Worm (Caenorhabditis elegans): ENCODE measurements around the gene ZK652.8.

ZK652.8 gene

DNA sequence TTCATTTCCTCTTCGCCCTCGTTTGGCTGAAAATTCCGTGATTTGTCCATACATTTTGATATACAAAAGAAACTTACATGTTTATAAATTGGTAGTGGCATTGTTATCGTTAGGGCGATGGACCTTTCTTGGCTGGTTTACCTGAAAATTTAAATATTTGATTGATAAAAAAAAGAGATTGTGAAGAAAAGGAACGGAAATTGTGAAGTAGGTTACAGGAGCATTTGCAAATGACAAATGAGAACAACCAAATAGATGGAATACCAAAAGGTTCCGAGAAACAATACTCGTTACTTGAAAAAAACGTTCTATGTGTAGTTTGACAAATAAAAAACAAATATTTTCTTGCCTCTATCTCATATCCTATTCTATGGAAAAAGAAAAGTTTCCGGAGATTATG, at the start of gene ZK652.8:
TSS of gene ZK652.8 (minus strand) at position 101 of the 400 bp plus-strand sequence.
- TF ChIP-seq tbx-11 (GFP tag; IDR thresholded peaks at IDR 0.05) (no peak), scrt-1 (GFP tag; IDR thresholded peaks at IDR 0.05) (no peak), hnd-1 (tag; optimal IDR thresholded peaks at IDR 0.05) (no peak)

- TF ChIP-seq sea-1 (GFP tag; conservative IDR thresholded peaks at IDR 0.05) (no peak), tbx-37 (GFP tag; conservative IDR thresholded peaks at IDR 0.05) (no peak), pes-1 (GFP tag; IDR thresholded peaks at IDR 0.05) (no peak), ets-7 (tag; optimal IDR thresholded peaks at IDR 0.05) (no peak), ama-1 (optimal IDR thresholded peaks at IDR 0.05) (no peak), ceh-36 (tag; optimal IDR thresholded peaks at IDR 0.05) (no peak), hnd-1 (tag; optimal IDR thresholded peaks at IDR 0.05) (no peak), scrt-1 (GFP tag; IDR thresholded peaks at IDR 0.05) (no peak), tra-4 (tag; optimal IDR thresholded peaks at IDR 0.05) (no peak), flt-1 (GFP tag; IDR thresholded peaks at IDR 0.05) (no peak), aly-1 (tag; optimal IDR thresholded peaks at IDR 0.05) (no peak), F13C5.2 (tag; optimal IDR thresholded peaks at IDR 0.05) (no peak)
Measured at ce11 chrIII:7893224-7893623, 49.8 kb upstream of the ZK652.8 start.

DNA sequence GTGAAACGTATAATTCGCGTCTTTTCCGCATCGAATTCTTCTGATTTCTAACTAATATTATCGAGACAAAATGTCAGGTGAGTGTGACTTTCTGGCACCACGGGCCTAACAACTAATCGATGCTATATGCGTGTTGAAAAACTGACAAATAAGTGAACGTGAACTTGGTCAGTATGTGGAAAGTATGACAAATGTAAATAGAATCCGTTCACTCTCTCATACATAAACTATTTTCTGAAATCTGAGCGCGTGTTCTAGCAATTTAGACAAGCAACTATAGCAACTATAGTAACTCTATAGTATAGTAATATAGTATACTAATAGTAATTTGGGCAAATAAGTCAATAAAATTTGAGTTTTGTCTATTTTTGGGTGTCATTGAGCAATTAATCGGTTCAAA, 48.9 kb upstream of the ZK652.8 start:
- TF ChIP-seq scrt-1 (GFP tag; IDR thresholded peaks at IDR 0.05): no peak
- no peak for TF ChIP-seq ceh-13 (GFP tag; optimal IDR thresholded peaks at IDR 0.05)
- TF ChIP-seq ets-7 (tag; optimal IDR thresholded peaks at IDR 0.05): no peak
- no peak for TF ChIP-seq hnd-1 (tag; optimal IDR thresholded peaks at IDR 0.05)
- no peak for TF ChIP-seq pes-1 (GFP tag; IDR thresholded peaks at IDR 0.05)
- no peak for TF ChIP-seq flt-1 (GFP tag; IDR thresholded peaks at IDR 0.05)
- no peak for TF ChIP-seq tra-4 (tag; optimal IDR thresholded peaks at IDR 0.05)
- no peak for TF ChIP-seq tbx-37 (GFP tag; conservative IDR thresholded peaks at IDR 0.05)

DNA sequence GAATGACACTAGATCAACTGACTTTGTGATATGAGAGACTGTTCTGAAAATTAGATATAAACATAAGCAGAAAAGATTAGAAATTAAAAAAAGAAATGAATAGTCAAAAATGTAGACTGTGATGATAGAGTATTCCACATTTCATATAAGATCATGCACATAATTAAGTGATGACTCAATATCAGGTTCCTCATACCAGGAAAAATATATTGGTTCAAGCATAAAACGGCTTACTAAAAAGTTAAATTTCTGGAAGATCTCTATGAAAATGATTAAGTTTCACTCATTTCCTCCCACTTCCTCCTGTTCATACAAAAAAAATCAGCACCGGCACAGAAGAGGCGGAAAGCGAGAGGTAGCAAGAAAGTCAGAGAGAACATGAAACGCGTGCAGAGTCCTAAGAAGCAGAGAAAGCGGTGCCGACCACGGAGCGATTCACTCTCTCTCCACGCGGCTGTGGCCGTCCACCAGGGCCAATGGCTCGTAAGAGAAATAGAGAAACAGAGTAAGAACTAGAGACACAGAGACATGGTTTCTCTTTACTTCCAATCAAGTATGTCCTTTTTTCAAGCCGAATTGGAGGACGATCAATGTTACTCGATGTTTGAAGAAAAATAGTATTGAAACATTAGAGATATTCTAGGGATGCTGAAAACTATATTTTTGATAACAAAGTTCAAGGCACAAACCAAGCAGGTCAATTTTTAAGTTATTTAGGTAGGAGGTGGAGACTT, 48.3 kb upstream of the ZK652.8 start, which contains the start of the genes ZK688.5 and fahd-1:
TSS of gene ZK688.5 (minus strand) at position 51 of the 734 bp plus-strand sequence.
TSS of gene fahd-1 (plus strand) at position 684 of the 734 bp plus-strand sequence.
- peak; percentile 10 for TF ChIP-seq F13C5.2 (tag; optimal IDR thresholded peaks at IDR 0.05)
- peak; percentile 58; the same call in 1 of the 2 replicates for TF ChIP-seq sea-1 (GFP tag; conservative IDR thresholded peaks at IDR 0.05)
- TF ChIP-seq tbx-37 (GFP tag; conservative IDR thresholded peaks at IDR 0.05): no peak

DNA sequence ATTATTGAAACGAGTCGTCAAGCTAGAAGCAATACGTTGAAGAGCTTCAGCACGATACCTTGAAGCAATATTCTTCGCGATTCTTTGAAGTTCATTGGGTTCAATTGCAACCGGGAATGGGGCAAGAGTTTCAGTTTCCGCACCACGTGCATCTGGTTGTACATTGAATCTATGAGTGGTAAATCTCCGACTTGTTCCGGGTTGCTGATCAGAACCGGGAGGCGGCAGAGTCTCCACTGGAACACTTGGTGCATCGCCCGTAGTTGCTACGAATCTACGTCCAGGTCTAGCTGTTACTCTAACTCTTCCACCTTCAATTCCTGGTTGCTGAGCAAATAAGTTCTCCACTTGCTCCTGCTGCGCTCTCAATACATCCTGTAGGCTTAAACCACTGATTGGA, 45.6 kb upstream of the ZK652.8 start:
- no peak for TF ChIP-seq tbx-37 (GFP tag; conservative IDR thresholded peaks at IDR 0.05)
- TF ChIP-seq scrt-1 (GFP tag; IDR thresholded peaks at IDR 0.05): no peak
- no peak for TF ChIP-seq tra-4 (tag; optimal IDR thresholded peaks at IDR 0.05)
- TF ChIP-seq hmbx-1 (tag; optimal IDR thresholded peaks at IDR 0.05): no peak
- no peak for TF ChIP-seq F13C5.2 (tag; optimal IDR thresholded peaks at IDR 0.05)
- TF ChIP-seq pes-1 (GFP tag; IDR thresholded peaks at IDR 0.05): no peak
- no peak for TF ChIP-seq flt-1 (GFP tag; IDR thresholded peaks at IDR 0.05)
- TF ChIP-seq hnd-1 (tag; optimal IDR thresholded peaks at IDR 0.05): no peak

DNA sequence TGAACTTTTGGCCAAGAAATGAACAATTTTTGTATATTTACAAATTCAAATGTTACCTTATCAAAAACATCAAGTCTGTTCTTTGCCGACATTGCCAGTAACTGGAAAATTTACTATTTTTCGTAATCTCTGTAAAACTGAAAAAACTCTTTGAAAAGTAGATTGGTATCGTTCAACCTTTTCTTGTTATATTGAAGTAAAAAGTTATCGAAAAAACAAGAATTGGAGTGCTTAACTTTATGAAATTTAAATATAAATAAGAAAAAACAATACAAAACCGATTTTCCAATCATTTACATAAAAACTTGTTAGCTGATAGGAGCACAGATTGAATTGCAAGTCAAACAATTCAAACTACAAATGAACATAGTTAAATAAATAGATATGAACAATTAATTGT, 41.4 kb upstream of the ZK652.8 start, which contains the start of gene ZK688.11:
TSS of gene ZK688.11 (minus strand) at position 101 of the 400 bp plus-strand sequence.
- TF ChIP-seq ama-1 (optimal IDR thresholded peaks at IDR 0.05) (no peak), B0310.2 (tag; optimal IDR thresholded peaks at IDR 0.05) (no peak), pes-1 (GFP tag; IDR thresholded peaks at IDR 0.05) (no peak), aly-1 (tag; optimal IDR thresholded peaks at IDR 0.05) (no peak), ets-7 (tag; optimal IDR thresholded peaks at IDR 0.05) (no peak), tbx-11 (GFP tag; IDR thresholded peaks at IDR 0.05) (no peak), tbx-37 (GFP tag; conservative IDR thresholded peaks at IDR 0.05) (no peak), hmbx-1 (tag; optimal IDR thresholded peaks at IDR 0.05) (no peak), sea-1 (GFP tag; conservative IDR thresholded peaks at IDR 0.05) (no peak), ceh-13 (GFP tag; optimal IDR thresholded peaks at IDR 0.05) (no peak), tra-4 (tag; optimal IDR thresholded peaks at IDR 0.05) (no peak)

DNA sequence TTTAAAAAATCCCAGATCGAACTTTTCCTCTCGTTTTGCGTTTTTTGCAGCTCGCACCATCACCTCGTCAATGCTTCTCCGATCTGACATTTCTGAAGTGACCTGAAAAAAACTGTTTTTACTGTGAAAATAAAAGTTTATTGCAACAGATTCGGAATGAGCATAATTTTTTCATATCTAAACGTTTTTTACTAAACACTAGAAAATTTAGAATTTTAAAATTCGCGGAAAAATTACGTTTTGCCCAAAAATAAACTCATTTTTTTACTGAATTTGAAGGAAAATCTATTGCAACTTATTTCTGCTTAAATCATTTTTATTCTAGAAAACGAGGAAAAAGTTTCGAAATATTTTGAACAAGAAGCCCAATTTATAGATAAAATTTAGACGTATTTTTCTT, 39.5 kb upstream of the ZK652.8 start, which contains the start of gene ZK688.9:
TSS of gene ZK688.9 (minus strand) at position 101 of the 400 bp plus-strand sequence.
- TF ChIP-seq hmbx-1 (tag; optimal IDR thresholded peaks at IDR 0.05) (no peak), sea-1 (GFP tag; conservative IDR thresholded peaks at IDR 0.05) (no peak), ceh-36 (tag; optimal IDR thresholded peaks at IDR 0.05) (no peak), B0310.2 (tag; optimal IDR thresholded peaks at IDR 0.05) (no peak), aly-1 (tag; optimal IDR thresholded peaks at IDR 0.05) (no peak), hnd-1 (tag; optimal IDR thresholded peaks at IDR 0.05) (no peak), pes-1 (GFP tag; IDR thresholded peaks at IDR 0.05) (no peak), hmg-4 (GFP tag; optimal IDR thresholded peaks at IDR 0.05) (no peak), scrt-1 (GFP tag; IDR thresholded peaks at IDR 0.05) (no peak), tbx-11 (GFP tag; IDR thresholded peaks at IDR 0.05) (no peak), tra-4 (tag; optimal IDR thresholded peaks at IDR 0.05) (no peak), tbx-37 (GFP tag; conservative IDR thresholded peaks at IDR 0.05) (no peak), flt-1 (GFP tag; IDR thresholded peaks at IDR 0.05) (no peak), ceh-13 (GFP tag; optimal IDR thresholded peaks at IDR 0.05) (no peak), ama-1 (optimal IDR thresholded peaks at IDR 0.05) (no peak), F13C5.2 (tag; optimal IDR thresholded peaks at IDR 0.05) (no peak), ets-7 (tag; optimal IDR thresholded peaks at IDR 0.05) (no peak)

- TF ChIP-seq sea-1 (GFP tag; conservative IDR thresholded peaks at IDR 0.05): no peak
- TF ChIP-seq hnd-1 (tag; optimal IDR thresholded peaks at IDR 0.05): no peak
- no peak for TF ChIP-seq ama-1 (optimal IDR thresholded peaks at IDR 0.05)
- no peak for TF ChIP-seq B0310.2 (tag; optimal IDR thresholded peaks at IDR 0.05)
- no peak for TF ChIP-seq tbx-37 (GFP tag; conservative IDR thresholded peaks at IDR 0.05)
- TF ChIP-seq ets-7 (tag; optimal IDR thresholded peaks at IDR 0.05): no peak
- TF ChIP-seq hmbx-1 (tag; optimal IDR thresholded peaks at IDR 0.05): no peak
Measured at ce11 chrIII:7880132-7880715, 36.8 kb upstream of the ZK652.8 start.

Data from whole organism, early embryonic.